Worm (Caenorhabditis elegans): ENCODE results near the gene F19B10.2.

The F19B10.2 gene

DNA sequence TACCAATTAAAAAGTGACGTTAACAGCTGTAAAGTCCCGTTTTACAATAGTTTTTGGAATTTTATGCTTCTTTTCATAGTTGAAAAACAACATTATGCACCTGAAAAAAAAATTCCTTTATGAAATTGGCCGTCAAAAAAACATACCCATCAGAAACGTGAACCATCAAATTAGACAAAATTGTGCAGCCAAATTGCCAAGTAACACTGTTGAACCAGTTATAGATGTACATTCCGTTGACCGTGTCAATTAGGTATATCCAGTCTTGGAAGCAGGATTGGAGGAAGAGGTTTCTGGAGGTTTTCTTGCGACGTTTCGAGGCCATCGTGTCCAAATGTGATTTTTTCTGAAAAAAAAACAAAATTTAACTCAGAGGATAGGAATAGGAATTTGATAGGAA, 6.0 kb upstream of the F19B10.2 start, which contains the start of gene srx-97:
srx-97 (minus strand) TSS at position 101 of the 400 bp plus-strand sequence.
- TF ChIP-seq hnd-1 (tag; optimal IDR thresholded peaks at IDR 0.05) (no peak), sea-1 (GFP tag; conservative IDR thresholded peaks at IDR 0.05) (no peak), ets-7 (tag; optimal IDR thresholded peaks at IDR 0.05) (no peak), hmbx-1 (tag; optimal IDR thresholded peaks at IDR 0.05) (no peak), ama-1 (optimal IDR thresholded peaks at IDR 0.05) (no peak), aly-1 (tag; optimal IDR thresholded peaks at IDR 0.05) (no peak), ceh-36 (tag; optimal IDR thresholded peaks at IDR 0.05) (no peak), tra-4 (tag; optimal IDR thresholded peaks at IDR 0.05) (no peak), tbx-37 (GFP tag; conservative IDR thresholded peaks at IDR 0.05) (no peak), B0310.2 (tag; optimal IDR thresholded peaks at IDR 0.05) (no peak), F13C5.2 (tag; optimal IDR thresholded peaks at IDR 0.05) (no peak), flt-1 (GFP tag; IDR thresholded peaks at IDR 0.05) (no peak)

DNA sequence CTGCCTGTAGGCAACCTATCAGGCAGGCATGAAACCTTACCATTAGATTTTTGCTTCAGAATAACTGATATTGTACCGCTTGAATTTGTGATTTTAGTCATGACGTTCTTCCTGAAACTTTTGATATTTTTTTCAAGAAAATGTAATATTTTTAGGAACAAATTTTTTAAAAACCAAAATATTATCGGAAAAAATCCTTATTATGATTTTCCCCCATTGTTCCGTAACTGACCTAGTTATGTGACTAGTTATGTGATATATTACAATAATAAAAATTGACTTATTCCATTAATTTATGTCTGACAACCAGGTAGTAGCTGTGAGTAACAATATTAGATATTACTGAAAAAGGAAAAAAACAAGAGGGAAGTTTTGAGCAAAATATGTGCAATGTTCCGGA, 4.3 kb upstream of the F19B10.2 start, which contains the start of gene srx-98:
srx-98 (minus strand) TSS at position 101 of the 400 bp plus-strand sequence.
- no peak for TF ChIP-seq aly-1 (tag; optimal IDR thresholded peaks at IDR 0.05)
- no peak for TF ChIP-seq scrt-1 (GFP tag; IDR thresholded peaks at IDR 0.05)
- no peak for TF ChIP-seq ceh-36 (tag; optimal IDR thresholded peaks at IDR 0.05)
- no peak for TF ChIP-seq hnd-1 (tag; optimal IDR thresholded peaks at IDR 0.05)
- TF ChIP-seq ets-7 (tag; optimal IDR thresholded peaks at IDR 0.05): no peak
- TF ChIP-seq flt-1 (GFP tag; IDR thresholded peaks at IDR 0.05): no peak
- TF ChIP-seq hmg-4 (GFP tag; optimal IDR thresholded peaks at IDR 0.05): no peak
- TF ChIP-seq tbx-37 (GFP tag; conservative IDR thresholded peaks at IDR 0.05): no peak
- no peak for TF ChIP-seq tra-4 (tag; optimal IDR thresholded peaks at IDR 0.05)
- no peak for TF ChIP-seq pes-1 (GFP tag; IDR thresholded peaks at IDR 0.05)
- no peak for TF ChIP-seq B0310.2 (tag; optimal IDR thresholded peaks at IDR 0.05)
- no peak for TF ChIP-seq ceh-13 (GFP tag; optimal IDR thresholded peaks at IDR 0.05)
- no peak for TF ChIP-seq ama-1 (optimal IDR thresholded peaks at IDR 0.05)
- no peak for TF ChIP-seq tbx-11 (GFP tag; IDR thresholded peaks at IDR 0.05)
- no peak for TF ChIP-seq sea-1 (GFP tag; conservative IDR thresholded peaks at IDR 0.05)
- no peak for TF ChIP-seq hmbx-1 (tag; optimal IDR thresholded peaks at IDR 0.05)
- no peak for TF ChIP-seq F13C5.2 (tag; optimal IDR thresholded peaks at IDR 0.05)

DNA sequence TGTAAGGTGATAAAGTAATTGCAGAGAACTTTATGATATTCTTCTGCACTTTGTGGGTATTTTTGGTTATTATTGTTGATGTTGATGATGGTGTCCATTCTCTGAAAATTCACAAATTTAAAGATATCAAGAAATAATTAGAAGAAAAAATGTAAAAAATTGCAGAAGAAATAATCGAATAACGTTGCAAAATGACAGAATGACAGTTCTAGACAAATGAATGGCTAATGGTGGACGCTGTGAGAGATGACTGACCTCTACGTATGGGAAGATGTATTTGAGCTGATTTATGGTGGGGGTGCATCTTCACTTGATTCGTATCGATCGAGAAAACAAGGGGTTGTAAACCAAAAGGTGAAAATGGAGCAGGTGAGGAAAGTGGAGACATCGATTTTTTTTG, 1.8 kb upstream of the F19B10.2 start, which contains the start of gene sea-1:
sea-1 (minus strand) TSS at position 101 of the 400 bp plus-strand sequence.
- TF ChIP-seq aly-1 (tag; optimal IDR thresholded peaks at IDR 0.05): no peak
- no peak for TF ChIP-seq ceh-36 (tag; optimal IDR thresholded peaks at IDR 0.05)
- no peak for TF ChIP-seq hnd-1 (tag; optimal IDR thresholded peaks at IDR 0.05)
- no peak for TF ChIP-seq flt-1 (GFP tag; IDR thresholded peaks at IDR 0.05)
- no peak for TF ChIP-seq scrt-1 (GFP tag; IDR thresholded peaks at IDR 0.05)
- TF ChIP-seq tra-4 (tag; optimal IDR thresholded peaks at IDR 0.05): no peak
- TF ChIP-seq ceh-13 (GFP tag; optimal IDR thresholded peaks at IDR 0.05): no peak
- no peak for TF ChIP-seq B0310.2 (tag; optimal IDR thresholded peaks at IDR 0.05)
- no peak for TF ChIP-seq pes-1 (GFP tag; IDR thresholded peaks at IDR 0.05)
- TF ChIP-seq tbx-37 (GFP tag; conservative IDR thresholded peaks at IDR 0.05): no peak
- TF ChIP-seq ama-1 (optimal IDR thresholded peaks at IDR 0.05): no peak
- TF ChIP-seq F13C5.2 (tag; optimal IDR thresholded peaks at IDR 0.05): no peak
- no peak for TF ChIP-seq tbx-11 (GFP tag; IDR thresholded peaks at IDR 0.05)
- TF ChIP-seq ets-7 (tag; optimal IDR thresholded peaks at IDR 0.05): no peak
- TF ChIP-seq sea-1 (GFP tag; conservative IDR thresholded peaks at IDR 0.05): no peak
- no peak for TF ChIP-seq hmg-4 (GFP tag; optimal IDR thresholded peaks at IDR 0.05)
- no peak for TF ChIP-seq hmbx-1 (tag; optimal IDR thresholded peaks at IDR 0.05)

DNA sequence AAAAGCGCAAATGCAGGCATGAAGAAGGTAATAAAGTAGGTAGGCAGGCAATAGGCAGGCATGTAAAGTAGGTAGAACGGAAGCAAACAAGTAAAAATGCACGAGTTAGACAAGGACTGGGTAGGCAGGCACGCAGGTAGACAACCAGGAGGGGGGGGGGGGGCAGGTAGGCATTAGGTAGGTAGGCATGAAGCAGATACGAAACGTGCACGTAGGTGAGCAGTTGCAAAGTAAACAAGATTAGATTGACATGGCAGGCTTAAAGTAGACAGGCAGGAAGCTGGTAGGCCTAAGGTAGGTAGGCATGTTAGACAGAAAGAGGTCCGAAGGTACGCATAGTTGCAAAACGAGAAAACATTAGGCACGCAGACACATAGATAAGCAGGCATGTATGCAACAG, 3.7 kb downstream of the F19B10.2 start:
- TF ChIP-seq B0310.2 (tag; optimal IDR thresholded peaks at IDR 0.05) (no peak), hmg-4 (GFP tag; optimal IDR thresholded peaks at IDR 0.05) (no peak), scrt-1 (GFP tag; IDR thresholded peaks at IDR 0.05) (no peak), ets-7 (tag; optimal IDR thresholded peaks at IDR 0.05) (no peak), pes-1 (GFP tag; IDR thresholded peaks at IDR 0.05) (no peak), tbx-11 (GFP tag; IDR thresholded peaks at IDR 0.05) (no peak), ama-1 (optimal IDR thresholded peaks at IDR 0.05) (no peak), flt-1 (GFP tag; IDR thresholded peaks at IDR 0.05) (no peak), tra-4 (tag; optimal IDR thresholded peaks at IDR 0.05) (no peak), tbx-37 (GFP tag; conservative IDR thresholded peaks at IDR 0.05) (no peak), hmbx-1 (tag; optimal IDR thresholded peaks at IDR 0.05) (no peak), aly-1 (tag; optimal IDR thresholded peaks at IDR 0.05) (no peak), F13C5.2 (tag; optimal IDR thresholded peaks at IDR 0.05) (no peak), ceh-13 (GFP tag; optimal IDR thresholded peaks at IDR 0.05) (no peak), ceh-36 (tag; optimal IDR thresholded peaks at IDR 0.05) (no peak), hnd-1 (tag; optimal IDR thresholded peaks at IDR 0.05) (no peak), sea-1 (GFP tag; conservative IDR thresholded peaks at IDR 0.05) (no peak)

DNA sequence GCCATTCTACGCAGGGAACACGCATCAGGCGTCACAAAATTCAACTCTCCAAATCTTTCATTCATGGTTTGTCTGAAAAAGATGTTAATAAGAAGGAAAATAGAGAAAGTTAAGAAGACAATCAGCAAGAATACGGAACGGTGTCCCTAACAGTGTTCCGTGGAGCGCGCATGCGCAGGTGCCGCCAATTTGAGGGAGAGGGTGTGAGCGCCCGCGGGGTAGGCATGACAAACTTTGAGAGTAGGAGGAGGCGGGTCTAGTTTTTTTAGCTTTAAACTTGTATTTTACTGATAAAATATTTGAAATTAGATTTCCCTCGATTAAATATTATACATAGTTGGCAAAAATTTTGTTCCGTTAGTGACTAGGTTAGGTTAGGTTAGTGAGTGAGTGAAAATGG, 5.1 kb downstream of the F19B10.2 start:
- TF ChIP-seq aly-1 (tag; optimal IDR thresholded peaks at IDR 0.05) (no peak), pes-1 (GFP tag; IDR thresholded peaks at IDR 0.05) (no peak), hnd-1 (tag; optimal IDR thresholded peaks at IDR 0.05) (no peak), B0310.2 (tag; optimal IDR thresholded peaks at IDR 0.05) (no peak), hmbx-1 (tag; optimal IDR thresholded peaks at IDR 0.05) (no peak), sea-1 (GFP tag; conservative IDR thresholded peaks at IDR 0.05) (no peak), tbx-11 (GFP tag; IDR thresholded peaks at IDR 0.05) (no peak), ceh-13 (GFP tag; optimal IDR thresholded peaks at IDR 0.05) (no peak), hmg-4 (GFP tag; optimal IDR thresholded peaks at IDR 0.05) (no peak), tra-4 (tag; optimal IDR thresholded peaks at IDR 0.05) (no peak), ama-1 (optimal IDR thresholded peaks at IDR 0.05) (no peak), flt-1 (GFP tag; IDR thresholded peaks at IDR 0.05) (no peak), F13C5.2 (tag; optimal IDR thresholded peaks at IDR 0.05) (no peak), scrt-1 (GFP tag; IDR thresholded peaks at IDR 0.05) (no peak), tbx-37 (GFP tag; conservative IDR thresholded peaks at IDR 0.05) (no peak), ets-7 (tag; optimal IDR thresholded peaks at IDR 0.05) (no peak)

DNA sequence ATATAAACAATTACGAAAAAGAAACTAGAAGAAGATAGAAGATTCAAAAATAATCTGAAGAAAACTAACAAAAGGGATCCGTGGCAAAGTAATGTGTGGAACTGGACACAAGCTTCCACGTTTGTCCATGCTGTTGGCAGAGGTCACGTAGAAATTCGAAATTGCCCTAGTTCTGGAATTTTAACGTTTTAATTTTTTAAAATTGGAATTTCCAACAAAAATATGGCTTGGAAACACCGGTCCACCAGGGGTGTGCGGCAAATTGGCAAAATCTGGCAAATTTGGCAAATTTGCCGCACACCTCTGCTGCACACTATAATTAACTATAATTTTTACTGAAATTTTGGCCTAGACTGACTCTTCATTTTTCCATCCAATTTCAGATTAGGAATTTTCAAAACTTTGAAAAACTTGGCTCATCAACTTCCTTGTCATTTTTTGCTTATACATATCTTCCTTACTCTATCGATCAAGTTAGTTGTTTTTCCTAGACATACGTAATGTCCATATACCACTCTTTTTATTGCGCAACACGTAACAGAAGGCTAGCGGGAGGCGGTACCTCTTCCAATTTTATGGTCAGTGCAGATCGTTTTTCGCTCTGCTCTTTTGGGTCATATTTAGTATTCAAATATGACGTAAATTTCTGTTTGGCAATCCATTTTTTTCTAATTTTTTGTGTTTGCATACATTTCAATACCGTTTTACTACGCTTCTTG, 6.2 kb downstream of the F19B10.2 start, which contains the start of gene F19B10.10:
F19B10.10 (minus strand) TSS at position 51 of the 719 bp plus-strand sequence.
- TF ChIP-seq tbx-11 (GFP tag; IDR thresholded peaks at IDR 0.05): no peak
- no peak for TF ChIP-seq sea-1 (GFP tag; conservative IDR thresholded peaks at IDR 0.05)
- no peak for TF ChIP-seq tbx-37 (GFP tag; conservative IDR thresholded peaks at IDR 0.05)
- TF ChIP-seq flt-1 (GFP tag; IDR thresholded peaks at IDR 0.05): no peak
- no peak for TF ChIP-seq F13C5.2 (tag; optimal IDR thresholded peaks at IDR 0.05)
- no peak for TF ChIP-seq B0310.2 (tag; optimal IDR thresholded peaks at IDR 0.05)
- TF ChIP-seq scrt-1 (GFP tag; IDR thresholded peaks at IDR 0.05): no peak
- TF ChIP-seq tra-4 (tag; optimal IDR thresholded peaks at IDR 0.05): no peak
- no peak for TF ChIP-seq ceh-36 (tag; optimal IDR thresholded peaks at IDR 0.05)
- TF ChIP-seq ama-1 (optimal IDR thresholded peaks at IDR 0.05): no peak
- no peak for TF ChIP-seq ets-7 (tag; optimal IDR thresholded peaks at IDR 0.05)
